Fruit fly (Drosophila melanogaster) whole organism, adult: ENCODE results near the gene sunn.

Source experiments
- CG11617 ChIP-seq: fragments of 200-800 bp; sonication (Bioruptor generic); optimal IDR thresholded peaks from 2 replicates; lab custom pipeline; 2017; ENCODE audit warnings: mild to moderate bottlenecking, missing biosample characterization, missing genetic modification reagents, missing genetic modification characterization
- CG12768 ChIP-seq: fragments of 200-800 bp; sonication (Bioruptor generic); optimal IDR thresholded peaks from 2 replicates; lab custom pipeline; 2017; ENCODE audit warnings: missing biosample characterization, missing genetic modification characterization, mild to moderate bottlenecking, moderate library complexity, missing genetic modification reagents
- CG14711 ChIP-seq: fragments of 200-800 bp; sonication (Bioruptor generic); optimal IDR thresholded peaks from 2 replicates; lab custom pipeline; 2018; ENCODE audit warnings: missing biosample characterization, mild to moderate bottlenecking, missing genetic modification characterization, moderate library complexity
- CG1620 ChIP-seq: fragments of 200-800 bp; sonication (Bioruptor generic); optimal IDR thresholded peaks from 2 replicates; lab custom pipeline; 2016; ENCODE audit warnings: missing biosample characterization, missing genetic modification characterization
- CG33017 ChIP-seq: fragments of 200-800 bp; sonication (Bioruptor generic); optimal IDR thresholded peaks from 2 replicates; lab custom pipeline; 2018; ENCODE audit warnings: missing biosample characterization, mild to moderate bottlenecking, missing genetic modification characterization, moderate library complexity
- CG5204 ChIP-seq: fragments of 200-800 bp; sonication (Bioruptor generic); optimal IDR thresholded peaks from 2 replicates; lab custom pipeline; 2016; ENCODE audit warnings: missing biosample characterization, missing genetic modification characterization
- CG7045 ChIP-seq: fragments of 200-800 bp; sonication (Bioruptor generic); optimal IDR thresholded peaks from 2 replicates; lab custom pipeline; 2017; ENCODE audit warnings: missing biosample characterization, mild to moderate bottlenecking, missing genetic modification characterization
- CG7101 ChIP-seq: fragments of 200-800 bp; sonication (Bioruptor generic); optimal IDR thresholded peaks from 2 replicates; lab custom pipeline; 2018; ENCODE audit warnings: missing biosample characterization, mild to moderate bottlenecking, missing genetic modification characterization, moderate library complexity
- Clk ChIP-seq: fragments of 200-800 bp; sonication (Bioruptor generic); optimal IDR thresholded peaks from 2 replicates; lab custom pipeline; 2017; ENCODE audit warnings: missing biosample characterization, missing genetic modification characterization
- Crg-1 ChIP-seq: fragments of 200-800 bp; sonication (Bioruptor generic); optimal IDR thresholded peaks from 2 replicates; lab custom pipeline; 2016; ENCODE audit warnings: missing biosample characterization, missing genetic modification characterization
- Hr96 ChIP-seq: fragments of 200-800 bp; sonication (Bioruptor generic); optimal IDR thresholded peaks from 2 replicates; lab custom pipeline; 2016; ENCODE audit warnings: missing biosample characterization, missing genetic modification characterization
- Mnt ChIP-seq: fragments of 200-800 bp; sonication (Bioruptor generic); optimal IDR thresholded peaks from 2 replicates; lab custom pipeline; 2016; ENCODE audit warnings: missing biosample characterization, mild to moderate bottlenecking, missing genetic modification characterization
- bab1 ChIP-seq: fragments of 200-800 bp; sonication (Bioruptor generic); optimal IDR thresholded peaks from 3 replicates; lab custom pipeline; 2019; ENCODE audit warnings: missing biosample characterization, mild to moderate bottlenecking, missing genetic modification characterization, moderate library complexity
- cic ChIP-seq: fragments of 200-800 bp; sonication (Bioruptor generic); optimal IDR thresholded peaks from 2 replicates; lab custom pipeline; 2017; ENCODE audit warnings: missing biosample characterization, mild to moderate bottlenecking, missing genetic modification characterization, moderate library complexity
- cnc ChIP-seq, 2 experiments: fragments of >200 bp; optimal IDR thresholded peaks; 2 replicates each; lab custom pipeline; 2017
- kay ChIP-seq: fragments of 200-800 bp; sonication (Bioruptor generic); peaks from one replicate; lab custom pipeline; 2016; ENCODE audit warnings: missing biosample characterization, missing genetic modification characterization, borderline replicate concordance
- ovo ChIP-seq: fragments of 200-800 bp; sonication (Bioruptor generic); optimal IDR thresholded peaks from 2 replicates; lab custom pipeline; 2016; ENCODE audit warnings: missing biosample characterization, missing genetic modification characterization
- pad ChIP-seq: fragments of 200-800 bp; sonication (Bioruptor generic); optimal IDR thresholded peaks from 3 replicates; lab custom pipeline; 2017; ENCODE audit warnings: missing biosample characterization, missing genetic modification characterization, mild to moderate bottlenecking, moderate library complexity, missing genetic modification reagents
- tj ChIP-seq: fragments of 200-800 bp; sonication (Bioruptor generic); optimal IDR thresholded peaks from 3 replicates; lab custom pipeline; 2017; ENCODE audit warnings: missing biosample characterization, mild to moderate bottlenecking, missing genetic modification characterization, moderate library complexity
- toe ChIP-seq: fragments of 200-800 bp; sonication (Bioruptor generic); optimal IDR thresholded peaks from 2 replicates; lab custom pipeline; 2016; ENCODE audit warnings: missing biosample characterization, missing genetic modification characterization

Gene sunn

DNA sequence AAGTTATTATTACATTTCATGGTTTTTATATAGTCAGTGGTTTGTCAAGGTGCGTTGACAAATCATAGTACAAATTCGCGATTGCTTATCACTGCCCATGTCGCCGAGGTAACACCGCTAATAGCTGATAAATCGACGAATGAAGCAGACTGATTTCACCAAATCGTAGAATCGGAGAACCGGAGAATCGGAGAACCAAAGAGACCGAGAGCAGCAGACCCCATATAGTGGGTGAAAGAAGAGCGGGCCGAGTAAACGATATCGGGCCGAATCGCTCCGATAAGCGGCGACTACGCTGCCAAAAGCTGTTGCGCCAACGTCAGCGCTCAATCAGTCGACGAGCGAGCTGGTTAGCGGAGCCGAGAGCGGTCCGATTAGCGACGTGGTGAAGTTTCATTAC, 48.6 kb downstream of the sunn start, which contains the start of gene CG14131:
CG14131 (plus strand) TSS at position 343 of the 400 bp plus-strand sequence.
- TF ChIP-seq tj (no peak), CG12768 (no peak), pad (GFP tag; lab: Kevin White, UChicago) (no peak), Mnt (GFP tag; lab: Kevin White, UChicago) (no peak), toe (GFP tag; lab: Kevin White, UChicago) (no peak), CG5204 (no peak), bab1 (GFP tag; lab: Kevin White, UChicago) (no peak), CG1620 (GFP tag; lab: Kevin White, UChicago) (no peak), CG14711 (tag; lab: Kevin White, UChicago) (no peak), Hr96 (GFP tag; lab: Kevin White, UChicago) (no peak), CG11617 (GFP tag; lab: Kevin White, UChicago) (no peak), kay (GFP tag; lab: Kevin White, UChicago) (peak; percentile 60), CG7101 (tag; lab: Kevin White, UChicago) (peak; percentile 6), cic (GFP tag; lab: Kevin White, UChicago) (peak; percentile 26), CG7045 (GFP tag; lab: Kevin White, UChicago) (no peak), ovo (no peak), CG33017 (tag; lab: Kevin White, UChicago) (no peak), cnc (optimal IDR thresholded peaks at IDR 0.05; lab: Kevin White, UChicago) (no peak), Crg-1 (no peak), Clk (GFP tag; lab: Kevin White, UChicago) (no peak)

DNA sequence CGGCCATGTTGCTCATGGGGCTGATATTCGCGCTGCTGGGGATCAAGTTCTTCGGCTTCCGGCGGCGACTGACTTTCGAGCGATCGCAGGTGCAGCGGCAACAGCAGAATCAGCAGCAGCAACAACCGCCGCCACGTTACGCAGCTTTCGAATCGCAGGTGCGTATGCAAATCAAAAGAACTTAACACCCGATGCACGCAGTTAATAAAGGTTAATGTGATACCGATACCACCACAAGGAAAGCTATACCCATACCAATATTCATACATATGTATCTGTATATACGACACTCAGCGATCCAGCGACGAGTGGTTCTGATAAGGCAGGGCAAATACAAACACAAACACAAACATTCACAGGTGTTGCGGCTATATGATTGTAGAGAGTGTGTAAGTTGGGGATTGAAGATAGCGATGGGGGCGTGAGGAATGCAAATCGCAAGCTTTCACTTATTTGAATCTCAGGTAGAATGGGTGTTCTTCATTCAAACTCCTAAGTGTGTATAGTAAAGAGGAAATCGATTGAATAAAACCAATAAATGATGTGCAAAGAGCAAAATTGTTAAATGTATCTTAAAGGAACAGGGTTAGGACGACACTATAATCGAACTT, 49.3 kb downstream of the sunn start:
- no peak for TF ChIP-seq CG14711 (tag; lab: Kevin White, UChicago)
- TF ChIP-seq cic (GFP tag; lab: Kevin White, UChicago) = peak; percentile 50
- TF ChIP-seq kay (GFP tag; lab: Kevin White, UChicago) = peak; percentile 21
- TF ChIP-seq Mnt (GFP tag; lab: Kevin White, UChicago) = peak; percentile 14
- TF ChIP-seq CG12768 = no peak
- no peak for TF ChIP-seq cnc (optimal IDR thresholded peaks at IDR 0.05; lab: Kevin White, UChicago)
- TF ChIP-seq CG11617 (GFP tag; lab: Kevin White, UChicago) = no peak
- TF ChIP-seq toe (GFP tag; lab: Kevin White, UChicago) = no peak
- TF ChIP-seq Hr96 (GFP tag; lab: Kevin White, UChicago) = no peak
- no peak for TF ChIP-seq CG33017 (tag; lab: Kevin White, UChicago)
- TF ChIP-seq Clk (GFP tag; lab: Kevin White, UChicago) = no peak
- TF ChIP-seq bab1 (GFP tag; lab: Kevin White, UChicago) = peak; percentile 14
- TF ChIP-seq tj = peak; percentile 33
- TF ChIP-seq ovo = no peak
